Worm (Caenorhabditis elegans): Measurements from ENCODE around the gene swt-2.
"Not testable (repeated sequence)": the region's sequence is repeated elsewhere in the genome, so short reads cannot be mapped to it uniquely, and the experiment has no call there.

swt-2 gene

DNA sequence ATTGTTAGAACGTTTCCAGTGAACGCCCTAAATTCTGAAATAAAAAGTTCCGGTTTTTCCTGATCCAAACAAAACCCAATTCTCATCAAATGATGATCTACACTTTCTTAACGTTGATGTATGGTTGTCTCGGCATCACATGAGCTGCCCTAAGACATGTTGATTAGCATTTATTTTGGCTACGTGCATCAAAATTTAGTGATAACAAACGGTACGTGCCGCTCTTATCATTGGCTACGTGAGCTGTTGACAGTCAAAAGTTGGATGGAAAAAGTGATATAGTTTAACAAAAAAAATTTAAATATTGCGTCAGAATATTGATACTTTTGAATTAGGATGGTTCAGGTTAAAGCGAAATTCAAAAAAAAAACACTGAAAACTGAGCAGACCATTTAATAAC is 18.1 kb downstream of the swt-2 start:
- no peak for TF ChIP-seq ztf-22 (GFP tag; optimal IDR thresholded peaks at IDR 0.05)
- no peak for TF ChIP-seq Y53F4B.3 (GFP tag; IDR thresholded peaks at IDR 0.05)
- peak; percentile 21 for TF ChIP-seq nhr-80 (tag; optimal IDR thresholded peaks at IDR 0.05)
- no peak for TF ChIP-seq F33H1.4 (GFP tag; IDR thresholded peaks at IDR 0.05)
- TF ChIP-seq egl-18 (GFP tag; IDR thresholded peaks at IDR 0.05) = no peak
- TF ChIP-seq zfh-2 (GFP tag; conservative IDR thresholded peaks at IDR 0.05) = no peak
- TF ChIP-seq aptf-3 (GFP tag; IDR thresholded peaks at IDR 0.05) = no peak

DNA sequence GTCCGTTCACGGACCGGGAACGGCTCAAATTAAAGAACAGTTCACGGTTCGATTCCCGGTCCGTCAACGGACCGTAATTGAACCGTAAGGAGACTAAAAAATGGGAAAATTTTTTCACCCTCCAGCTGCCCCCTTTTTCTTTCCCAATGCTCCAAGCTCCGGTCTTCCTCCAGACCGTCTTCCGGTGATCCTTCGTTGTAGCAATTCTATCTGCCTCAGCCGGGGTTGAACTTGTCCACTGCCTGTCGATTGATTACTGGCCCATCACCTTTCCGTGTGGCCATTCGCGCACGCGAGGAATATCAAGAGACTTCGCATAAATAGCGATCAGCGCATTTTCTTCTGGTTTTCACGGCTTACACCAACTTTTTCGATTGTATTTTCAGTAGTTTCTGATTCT is 18.6 kb downstream of the swt-2 start:
- TF ChIP-seq F37B4.10 (GFP tag; IDR thresholded peaks at IDR 0.05) = 0 out of 2 replicates have a peak, but pooled peaks have one; percentile 11
- peak; percentile 58 for TF ChIP-seq nhr-90 (tag; optimal IDR thresholded peaks at IDR 0.05)
- peak; percentile 66; the same call in 1 of the 2 replicates for TF ChIP-seq bed-2 (GFP tag; IDR thresholded peaks at IDR 0.05)
- 0 out of 2 replicates have a peak, but pooled peaks have one; percentile 38 for TF ChIP-seq F39B2.1 (GFP tag; IDR thresholded peaks at IDR 0.05)
- peak; percentile 72; the same call in 1 of the 2 replicates for TF ChIP-seq let-526 (GFP tag; IDR thresholded peaks at IDR 0.05)
- TF ChIP-seq ztf-25 (GFP tag; IDR thresholded peaks at IDR 0.05) = peak; percentile 74; the same call in 1 of the 2 replicates
- TF ChIP-seq D2030.7 (GFP tag; IDR thresholded peaks at IDR 0.05) = peak; percentile 87
- peak; percentile 47 for TF ChIP-seq athp-1 (tag; optimal IDR thresholded peaks at IDR 0.05)
- peak; percentile 53 for TF ChIP-seq rpc-1 (optimal IDR thresholded peaks at IDR 0.05)
- TF ChIP-seq rpc-1 (tag; optimal IDR thresholded peaks at IDR 0.05) = peak; percentile 73
- peak; percentile 47; the same call in 1 of the 2 replicates for TF ChIP-seq ceh-91 (GFP tag; IDR thresholded peaks at IDR 0.05)
- peak; percentile 47 for TF ChIP-seq mxl-1 (tag; optimal IDR thresholded peaks at IDR 0.05)
- TF ChIP-seq ekl-4 (GFP tag; IDR thresholded peaks at IDR 0.05) = peak; percentile 83; the same call in 1 of the 2 replicates
- TF ChIP-seq die-1 (tag; optimal IDR thresholded peaks at IDR 0.05) = peak; percentile 59
- TF ChIP-seq aptf-2 (GFP tag; conservative IDR thresholded peaks at IDR 0.05) = peak; percentile 78
- peak; percentile 10 for TF ChIP-seq ztf-22 (GFP tag; optimal IDR thresholded peaks at IDR 0.05)
- TF ChIP-seq rcor-1 (GFP tag; IDR thresholded peaks at IDR 0.05) = peak; percentile 78
- peak; percentile 62; the same call in 1 of the 2 replicates for TF ChIP-seq Y53F4B.3 (GFP tag; IDR thresholded peaks at IDR 0.05)
- peak; percentile 85 for TF ChIP-seq tbp1 (GFP tag; optimal IDR thresholded peaks at IDR 0.05)
- TF ChIP-seq ztf-28 (GFP tag; IDR thresholded peaks at IDR 0.05) = peak; percentile 71; the same call in 1 of the 2 replicates
- peak; percentile 93 for TF ChIP-seq aptf-3 (GFP tag; IDR thresholded peaks at IDR 0.05)
- peak; percentile 73 for TF ChIP-seq Y95B8A.8 (GFP tag; IDR thresholded peaks at IDR 0.05)
- peak; percentile 53; the same call in 1 of the 2 replicates for TF ChIP-seq B0019.2 (GFP tag; conservative IDR thresholded peaks at IDR 0.05)
- TF ChIP-seq him-1 (tag; optimal IDR thresholded peaks at IDR 0.05) = peak; percentile 45
- TF ChIP-seq nhr-120 (GFP tag; IDR thresholded peaks at IDR 0.05) = peak; percentile 72; the same call in 1 of the 2 replicates
- peak; percentile 84; the same call in 1 of the 2 replicates for TF ChIP-seq bed-1 (GFP tag; IDR thresholded peaks at IDR 0.05)
- peak; percentile 27; the same call in 1 of the 2 replicates for TF ChIP-seq ceh-100 (GFP tag; IDR thresholded peaks at IDR 0.05)
- TF ChIP-seq mcd-1 (GFP tag; IDR thresholded peaks at IDR 0.05) = peak; percentile 67
- TF ChIP-seq cebp-1 (GFP tag; IDR thresholded peaks at IDR 0.05) = peak; percentile 36; the same call in 1 of the 2 replicates
- TF ChIP-seq cebp-1 (tag; optimal IDR thresholded peaks at IDR 0.05) = not testable (repeated sequence)
- TF ChIP-seq madf-3 (GFP tag; IDR thresholded peaks at IDR 0.05) = peak; percentile 63; the same call in 1 of the 2 replicates
- peak; percentile 49 for TF ChIP-seq attf-6 (GFP tag; IDR thresholded peaks at IDR 0.05)
- TF ChIP-seq lin-54 (GFP tag; optimal IDR thresholded peaks at IDR 0.05) = peak; percentile 57
- peak; percentile 57 for TF ChIP-seq hmg-1.2 (GFP tag; IDR thresholded peaks at IDR 0.05)
- TF ChIP-seq B0261.1 (tag; optimal IDR thresholded peaks at IDR 0.05) = peak; percentile 62
- 0 out of 2 replicates have a peak, but pooled peaks have one; percentile 59 for TF ChIP-seq lag-1 (GFP tag; IDR thresholded peaks at IDR 0.05)
- TF ChIP-seq hmg-20 (GFP tag; IDR thresholded peaks at IDR 0.05) = peak; percentile 36; the same call in 1 of the 2 replicates
- 0 out of 2 replicates have a peak, but pooled peaks have one; percentile 23 for TF ChIP-seq nfya-2 (GFP tag; IDR thresholded peaks at IDR 0.05)
- TF ChIP-seq pbrm-1 (GFP tag; IDR thresholded peaks at IDR 0.05) = peak; percentile 69
- 0 out of 2 replicates have a peak, but pooled peaks have one; percentile 57 for TF ChIP-seq egl-18 (GFP tag; IDR thresholded peaks at IDR 0.05)
- peak; percentile 51; the same call in 1 of the 2 replicates for TF ChIP-seq sea-2 (GFP tag; IDR thresholded peaks at IDR 0.05)
- peak; percentile 43 for TF ChIP-seq T07F8.4 (tag; optimal IDR thresholded peaks at IDR 0.05)
- TF ChIP-seq ceh-40 (GFP tag; IDR thresholded peaks at IDR 0.05) = peak; percentile 77; the same call in 1 of the 2 replicates
- peak; percentile 30 for TF ChIP-seq ztf-18 (tag; optimal IDR thresholded peaks at IDR 0.05)

Data from whole organism, young adult.